Worm (Caenorhabditis elegans): ENCODE data around the gene C45B11.9.
A peak's percentile ranks its signal among the peaks of the same experiment; 100 is the strongest.

Gene C45B11.9

ce11 chrV:11069277-11069676 lies 29.2 kb downstream of the C45B11.9 start, which contains the start of gene T04C12.8 (continued):
- TF ChIP-seq nhr-90 (tag; optimal IDR thresholded peaks at IDR 0.05; ENCODE audit: poor library complexity) (peak; percentile 35), tlp-1 (tag; optimal IDR thresholded peaks at IDR 0.05) (peak; percentile 48), Y116A8C.19 (tag; optimal IDR thresholded peaks at IDR 0.05; ENCODE audit: borderline replicate concordance) (no peak), ama-1 (optimal IDR thresholded peaks at IDR 0.05) (no peak), aha-1 (tag; optimal IDR thresholded peaks at IDR 0.05) (no peak), lin-13 (GFP tag; optimal IDR thresholded peaks at IDR 0.05) (no peak), snpc-4 (tag; optimal IDR thresholded peaks at IDR 0.05) (no peak), ztf-4 (tag; optimal IDR thresholded peaks at IDR 0.05) (no peak), tbx-2 (tag; optimal IDR thresholded peaks at IDR 0.05) (no peak), unc-62 (GFP tag; optimal IDR thresholded peaks at IDR 0.05) (no peak), nhr-77 (tag; optimal IDR thresholded peaks at IDR 0.05) (no peak), unc-130 (tag; optimal IDR thresholded peaks at IDR 0.05) (no peak), unc-98 (GFP tag; IDR thresholded peaks at IDR 0.05) (no peak), hlh-4 (tag; optimal IDR thresholded peaks at IDR 0.05) (no peak), dpl-1 (GFP tag; optimal IDR thresholded peaks at IDR 0.05) (no peak), swsn-7 (tag; optimal IDR thresholded peaks at IDR 0.05) (no peak), snu-23 (GFP tag; optimal IDR thresholded peaks at IDR 0.05) (no peak), dsc-1 (tag; optimal IDR thresholded peaks at IDR 0.05) (peak; percentile 78), egl-27 (tag; optimal IDR thresholded peaks at IDR 0.05) (no peak), blmp-1 (tag; optimal IDR thresholded peaks at IDR 0.05) (peak; percentile 3), efl-3 (GFP tag; optimal IDR thresholded peaks at IDR 0.05) (no peak), fkh-8 (tag; optimal IDR thresholded peaks at IDR 0.05) (no peak), skn-1 (tag; optimal IDR thresholded peaks at IDR 0.05) (no peak), nhr-47 (tag; optimal IDR thresholded peaks at IDR 0.05) (peak; percentile 5), C16A3.4 (tag; optimal IDR thresholded peaks at IDR 0.05) (no peak), alr-1 (tag; optimal IDR thresholded peaks at IDR 0.05; ENCODE audit: borderline replicate concordance) (no peak), zip-4 (GFP tag; optimal IDR thresholded peaks at IDR 0.05) (no peak), lin-14 (GFP tag; optimal IDR thresholded peaks at IDR 0.05) (peak; percentile 49), rnt-1 (tag; optimal IDR thresholded peaks at IDR 0.05) (no peak), pax-3 (tag; optimal IDR thresholded peaks at IDR 0.05) (no peak), elt-3 (tag; optimal IDR thresholded peaks at IDR 0.05) (peak in 1 of 6 experiments; percentile 4)

ce11 chrV:11070388-11070787 lies 30.3 kb downstream of the C45B11.9 start:
- TF ChIP-seq skn-1 (tag; optimal IDR thresholded peaks at IDR 0.05) (no peak), aha-1 (tag; optimal IDR thresholded peaks at IDR 0.05) (no peak), fkh-8 (tag; optimal IDR thresholded peaks at IDR 0.05) (no peak), lin-35 (GFP tag; optimal IDR thresholded peaks at IDR 0.05) (peak in 1 of 2 experiments; percentile 18), hlh-4 (tag; optimal IDR thresholded peaks at IDR 0.05) (no peak), lin-39 (tag; optimal IDR thresholded peaks at IDR 0.05) (no peak), xbp-1 (tag; optimal IDR thresholded peaks at IDR 0.05) (no peak), jun-1 (tag; optimal IDR thresholded peaks at IDR 0.05) (no peak), nhr-20 (tag; optimal IDR thresholded peaks at IDR 0.05) (peak; percentile 16), zag-1 (tag; optimal IDR thresholded peaks at IDR 0.05) (no peak), tbx-2 (tag; optimal IDR thresholded peaks at IDR 0.05) (no peak), C16A3.4 (tag; optimal IDR thresholded peaks at IDR 0.05) (peak; percentile 20), grh-1 (GFP tag; IDR thresholded peaks at IDR 0.05) (no peak), sox-4 (tag; optimal IDR thresholded peaks at IDR 0.05) (no peak), lin-14 (GFP tag; optimal IDR thresholded peaks at IDR 0.05) (peak; percentile 63), elt-3 (tag; optimal IDR thresholded peaks at IDR 0.05) (no peak), efl-3 (GFP tag; optimal IDR thresholded peaks at IDR 0.05) (no peak), mab-9 (GFP tag; IDR thresholded peaks at IDR 0.05) (no peak), nhr-19 (GFP tag; conservative IDR thresholded peaks at IDR 0.05) (no peak), unc-30 (tag; optimal IDR thresholded peaks at IDR 0.05) (no peak), ceh-88 (GFP tag; IDR thresholded peaks at IDR 0.05) (no peak), efl-1 (optimal IDR thresholded peaks at IDR 0.05) (no peak), efl-1 (GFP tag; optimal IDR thresholded peaks at IDR 0.05 in 1 of 2) (no peak), fos-1 (tag; optimal IDR thresholded peaks at IDR 0.05) (no peak), aly-2 (tag; optimal IDR thresholded peaks at IDR 0.05) (no peak), lin-15B (tag; optimal IDR thresholded peaks at IDR 0.05) (no peak), pag-3 (tag; optimal IDR thresholded peaks at IDR 0.05; ENCODE audit: borderline replicate concordance, insufficient read depth) (no peak), nhr-71 (tag; optimal IDR thresholded peaks at IDR 0.05) (no peak), nhr-77 (tag; optimal IDR thresholded peaks at IDR 0.05) (no peak), elt-2 (tag; optimal IDR thresholded peaks at IDR 0.05) (peak; percentile 25), nhr-47 (tag; optimal IDR thresholded peaks at IDR 0.05) (no peak), nhr-85 (tag) (peak; percentile 73), unc-130 (tag; optimal IDR thresholded peaks at IDR 0.05) (no peak), nhr-90 (tag; optimal IDR thresholded peaks at IDR 0.05; ENCODE audit: poor library complexity) (no peak)
